Worm (Caenorhabditis elegans): ENCODE results near the gene ncr-1.
A peak's percentile ranks its signal among the peaks of the same experiment; 100 is the strongest.

Gene ncr-1

ce11 chrX:4507122-4507681, 18.5 kb upstream of the ncr-1 start:
- no peak for TF ChIP-seq mls-2 (tag; optimal IDR thresholded peaks at IDR 0.05)
- no peak for TF ChIP-seq ztf-11 (tag; optimal IDR thresholded peaks at IDR 0.05)
- no peak for TF ChIP-seq elt-1 (tag; optimal IDR thresholded peaks at IDR 0.05; ENCODE audit: borderline replicate concordance, insufficient read depth)
- no peak for TF ChIP-seq lsy-2 (tag; optimal IDR thresholded peaks at IDR 0.05)
- TF ChIP-seq sptf-1 (tag; optimal IDR thresholded peaks at IDR 0.05): no peak
- TF ChIP-seq tbx-8 (GFP tag; optimal IDR thresholded peaks at IDR 0.05): no peak
- TF ChIP-seq unc-120 (tag; optimal IDR thresholded peaks at IDR 0.05; ENCODE audit: poor library complexity, severe bottlenecking): no peak
- no peak for TF ChIP-seq nhr-2 (tag; optimal IDR thresholded peaks at IDR 0.05)
- no peak for TF ChIP-seq hlh-1 (tag; optimal IDR thresholded peaks at IDR 0.05)
- TF ChIP-seq cnd-1 (tag; optimal IDR thresholded peaks at IDR 0.05): no peak
- no peak for TF ChIP-seq sem-2 (GFP tag; optimal IDR thresholded peaks at IDR 0.05)

- TF ChIP-seq unc-62 (GFP tag; optimal IDR thresholded peaks at IDR 0.05) (no peak), nhr-12 (tag; optimal IDR thresholded peaks at IDR 0.05) (no peak), hlh-1 (tag; optimal IDR thresholded peaks at IDR 0.05) (no peak), tbx-8 (GFP tag; optimal IDR thresholded peaks at IDR 0.05) (no peak), unc-39 (tag; optimal IDR thresholded peaks at IDR 0.05) (no peak), zip-8 (tag; optimal IDR thresholded peaks at IDR 0.05) (no peak), sem-2 (GFP tag; optimal IDR thresholded peaks at IDR 0.05) (no peak), M03D4.4 (tag; optimal IDR thresholded peaks at IDR 0.05) (no peak), bed-3 (GFP tag; optimal IDR thresholded peaks at IDR 0.05) (no peak), nhr-237 (tag; optimal IDR thresholded peaks at IDR 0.05) (no peak), ztf-11 (tag; optimal IDR thresholded peaks at IDR 0.05) (no peak), ceh-43 (GFP tag; optimal IDR thresholded peaks at IDR 0.05) (no peak), ham-2 (GFP tag; optimal IDR thresholded peaks at IDR 0.05) (no peak), sptf-1 (tag; optimal IDR thresholded peaks at IDR 0.05) (peak; percentile 41), nhr-76 (tag; optimal IDR thresholded peaks at IDR 0.05) (no peak), cnd-1 (tag; optimal IDR thresholded peaks at IDR 0.05) (no peak), ces-1 (GFP tag; optimal IDR thresholded peaks at IDR 0.05) (peak; percentile 70), mls-2 (tag; optimal IDR thresholded peaks at IDR 0.05) (peak; percentile 9), elt-3 (tag; optimal IDR thresholded peaks at IDR 0.05) (no peak), ceh-83 (GFP tag; optimal IDR thresholded peaks at IDR 0.05) (no peak), nhr-2 (tag; optimal IDR thresholded peaks at IDR 0.05) (no peak), flh-1 (GFP tag; optimal IDR thresholded peaks at IDR 0.05) (no peak), lin-32 (GFP tag; optimal IDR thresholded peaks at IDR 0.05) (no peak), pha-4 (tag; optimal IDR thresholded peaks at IDR 0.05) (no peak), lin-13 (tag; optimal IDR thresholded peaks at IDR 0.05) (no peak)
Measured at ce11 chrX:4504108-4504668, 15.5 kb upstream of the ncr-1 start, which contains the start of gene dgk-2. TSS of gene dgk-2 (minus strand) at chrX:4504388.

DNA sequence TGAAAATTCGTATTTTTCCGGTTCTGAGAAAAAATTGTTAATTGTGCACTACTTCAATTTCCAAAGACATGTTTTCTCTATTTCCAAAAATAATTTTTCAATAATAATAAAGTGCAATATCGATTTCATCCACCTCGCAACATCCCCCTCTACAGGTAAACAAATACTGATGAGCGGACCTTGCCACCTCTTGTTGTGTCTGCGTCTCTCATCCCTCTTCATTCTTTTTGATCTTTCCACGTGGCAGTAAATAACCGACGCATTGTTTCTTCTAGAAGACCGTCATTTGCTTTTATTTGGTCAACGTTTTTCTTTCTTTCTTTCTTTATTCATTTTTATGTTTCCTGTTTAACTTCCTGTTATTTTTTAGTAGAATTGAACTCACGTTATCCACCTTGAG, 14.6 kb upstream of the ncr-1 start:
- TF ChIP-seq pha-4 (tag; optimal IDR thresholded peaks at IDR 0.05): peak; percentile 1
- no peak for TF ChIP-seq mls-2 (tag; optimal IDR thresholded peaks at IDR 0.05)
- peak; percentile 26 for TF ChIP-seq nhr-2 (tag; optimal IDR thresholded peaks at IDR 0.05)
- peak; percentile 39 for TF ChIP-seq ceh-39 (tag; optimal IDR thresholded peaks at IDR 0.05)

- TF ChIP-seq blmp-1 (tag; optimal IDR thresholded peaks at IDR 0.05): no peak
- TF ChIP-seq ztf-11 (tag; optimal IDR thresholded peaks at IDR 0.05): no peak
- TF ChIP-seq mep-1 (tag; optimal IDR thresholded peaks at IDR 0.05): no peak
- TF ChIP-seq zip-8 (tag; optimal IDR thresholded peaks at IDR 0.05): no peak
- no peak for TF ChIP-seq elt-1 (tag; optimal IDR thresholded peaks at IDR 0.05; ENCODE audit: borderline replicate concordance, insufficient read depth)
- no peak for TF ChIP-seq mab-5 (tag; optimal IDR thresholded peaks at IDR 0.05)
- TF ChIP-seq cnd-1 (tag; optimal IDR thresholded peaks at IDR 0.05): no peak
- no peak for TF ChIP-seq snpc-4 (tag; optimal IDR thresholded peaks at IDR 0.05)
- no peak for TF ChIP-seq nhr-2 (tag; optimal IDR thresholded peaks at IDR 0.05)
- TF ChIP-seq nhr-237 (tag; optimal IDR thresholded peaks at IDR 0.05): no peak
- no peak for TF ChIP-seq hlh-1 (tag; optimal IDR thresholded peaks at IDR 0.05)
- no peak for TF ChIP-seq ceh-83 (GFP tag; optimal IDR thresholded peaks at IDR 0.05)
- no peak for TF ChIP-seq unc-120 (tag; optimal IDR thresholded peaks at IDR 0.05; ENCODE audit: poor library complexity, severe bottlenecking)
- no peak for TF ChIP-seq sem-2 (GFP tag; optimal IDR thresholded peaks at IDR 0.05)
- no peak for TF ChIP-seq ham-2 (GFP tag; optimal IDR thresholded peaks at IDR 0.05)
Measured at ce11 chrX:4502039-4502438, 13.4 kb upstream of the ncr-1 start.
